Worm (Caenorhabditis elegans) whole organism, L1 larva: ENCODE data around the gene rme-4.

Experiments
- blmp-1 ChIP-seq: fragments of 150-350 bp; optimal IDR thresholded peaks from 2 replicates; lab custom pipeline; 2014; ENCODE audit warnings: missing biosample characterization, missing genetic modification characterization
- egl-27 ChIP-seq, 2 experiments: fragments of 150-350 bp in 1 of 2; sonication (generic microtip); optimal IDR thresholded peaks; 3 replicates each; lab custom pipeline; 2017 to 2018; ENCODE audit warnings: missing biosample characterization in 2 of 2, missing genetic modification characterization in 2 of 2, missing genetic modification reagents in 2 of 2

- TF ChIP-seq egl-27 (tag; optimal IDR thresholded peaks at IDR 0.05; lab: Kevin White, UChicago), result no peak
- TF ChIP-seq blmp-1 (tag; lab: Kevin White, UChicago), result no peak
Measured at ce11 chrX:10336138-10336537, 43.5 kb downstream of the rme-4 start, which contains the start of gene idpa-3.
